Worm (Caenorhabditis elegans) whole organism, L2 larva: ENCODE measurements around the gene vps-53.

Experiments
- ZK546.5 ChIP-seq: sonication (generic microtip); optimal IDR thresholded peaks from 2 replicates; lab custom pipeline; 2017; ENCODE audit warnings: missing biosample characterization, missing genetic modification characterization
- aly-2 ChIP-seq: fragments of 150-350 bp; optimal IDR thresholded peaks from 2 replicates; lab custom pipeline; 2014; ENCODE audit warnings: missing biosample characterization, missing genetic modification characterization
- lsy-2 ChIP-seq, 2 experiments: fragments of 150-350 bp in 1 of 2; sonication (generic microtip) in 1 of 2; optimal IDR thresholded peaks; 2 replicates each; lab custom pipeline; 2014 to 2017; ENCODE audit warnings: missing biosample characterization in 2 of 2, missing genetic modification characterization in 2 of 2
- mdl-1 ChIP-seq, 2 experiments: fragments of 150-350 bp in 1 of 2; sonication (generic microtip) in 1 of 2; optimal IDR thresholded peaks; 2 replicates each; lab custom pipeline; 2017; ENCODE audit warnings: missing biosample characterization in 2 of 2, missing genetic modification characterization in 2 of 2
- ztf-11 ChIP-seq: sonication (generic microtip); optimal IDR thresholded peaks from 2 replicates; lab custom pipeline; 2017; ENCODE audit warnings: missing biosample characterization, missing genetic modification characterization

ce11 chrIII:9738954-9739353 is 18.4 kb downstream of the vps-53 start, which contains the start of gene hlh-4:
- TF ChIP-seq lsy-2 (tag; optimal IDR thresholded peaks at IDR 0.05; lab: Kevin White, UChicago) (no peak), aly-2 (tag; lab: Kevin White, UChicago) (no peak), ZK546.5 (no peak), ztf-11 (tag; lab: Kevin White, UChicago) (no peak), mdl-1 (tag; optimal IDR thresholded peaks at IDR 0.05; lab: Kevin White, UChicago) (no peak)
